Worm (Caenorhabditis elegans): ENCODE measurements around the gene clec-56.

DNA sequence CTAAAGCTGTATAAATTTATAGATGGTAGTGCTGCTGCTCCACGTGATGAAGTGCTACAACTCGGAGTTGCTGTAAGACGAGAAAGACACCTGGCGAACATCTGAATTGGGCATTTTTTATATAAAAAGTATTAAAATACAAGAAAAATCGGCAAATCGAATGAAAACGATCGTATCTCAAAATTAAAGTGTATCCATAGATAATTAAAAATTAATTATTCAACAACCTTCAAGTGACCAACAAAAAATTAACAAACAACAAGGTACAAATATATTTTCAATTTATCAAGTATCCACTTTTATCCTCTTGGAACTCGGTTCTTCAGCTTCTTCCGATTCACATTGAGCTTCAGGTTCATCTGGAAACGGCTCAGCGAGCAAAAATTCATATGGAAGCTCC lies 45.1 kb downstream of the clec-56 start, which contains the start of gene R02D5.8:
- TF ChIP-seq M03D4.4 (tag; optimal IDR thresholded peaks at IDR 0.05), result no peak
- no peak for TF ChIP-seq snpc-4 (tag; optimal IDR thresholded peaks at IDR 0.05)
- no peak for TF ChIP-seq unc-62 (GFP tag; optimal IDR thresholded peaks at IDR 0.05)
- TF ChIP-seq lin-13 (tag; optimal IDR thresholded peaks at IDR 0.05), result no peak
- no peak for TF ChIP-seq ztf-11 (tag; optimal IDR thresholded peaks at IDR 0.05)

Data from whole organism, mixed stage, embryonic.